Worm (Caenorhabditis elegans): ENCODE measurements around the gene Y75B8A.32.

DNA sequence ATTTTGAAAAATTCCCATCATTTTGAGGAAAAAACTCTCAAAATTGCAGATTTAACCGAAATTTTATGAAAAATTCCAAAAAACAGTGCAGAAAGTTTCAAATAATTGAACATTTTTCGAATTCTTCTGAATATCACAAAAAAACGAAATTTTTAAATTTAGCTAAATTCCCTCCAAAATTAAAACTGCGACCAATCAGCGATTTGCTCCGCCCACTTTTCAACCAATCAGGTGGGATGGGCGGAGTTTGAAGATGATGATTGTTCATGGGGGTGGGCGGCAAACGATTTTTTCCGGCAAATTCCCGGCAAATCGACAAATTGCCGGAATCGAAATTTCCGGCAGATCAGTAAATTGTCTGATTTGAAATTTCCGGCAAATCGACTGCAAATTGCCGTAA lies 24.1 kb downstream of the Y75B8A.32 start:
- no peak for TF ChIP-seq blmp-1 (tag; optimal IDR thresholded peaks at IDR 0.05; ENCODE audit: insufficient read depth)
- TF ChIP-seq lin-13 (GFP tag; optimal IDR thresholded peaks at IDR 0.05), result no peak
- TF ChIP-seq nhr-129 (tag; optimal IDR thresholded peaks at IDR 0.05), result no peak
- TF ChIP-seq nhr-6 (tag; optimal IDR thresholded peaks at IDR 0.05), result no peak
- TF ChIP-seq R02D3.7 (tag; optimal IDR thresholded peaks at IDR 0.05), result no peak
- no peak for TF ChIP-seq ama-1 (optimal IDR thresholded peaks at IDR 0.05)
- TF ChIP-seq unc-62 (GFP tag; optimal IDR thresholded peaks at IDR 0.05), result no peak
- TF ChIP-seq mdl-1 (tag; optimal IDR thresholded peaks at IDR 0.05), result no peak
- TF ChIP-seq nhr-237 (tag; optimal IDR thresholded peaks at IDR 0.05), result no peak

Measured in whole organism, L2 larva.